Worm (Caenorhabditis elegans) whole organism, L3 larva: ENCODE results near the gene dhs-7.
A peak's percentile ranks its signal among the peaks of the same experiment; 100 is the strongest.

Source experiments
- R02D3.7 ChIP-seq: fragments of 150-350 bp; optimal IDR thresholded peaks from 2 replicates; lab custom pipeline; 2014; ENCODE audit warnings: missing biosample characterization, missing genetic modification characterization
- ZK546.5 ChIP-seq: sonication (generic microtip); optimal IDR thresholded peaks from 2 replicates; lab custom pipeline; 2017; ENCODE audit warnings: missing biosample characterization, missing genetic modification characterization
- aly-2 ChIP-seq: fragments of 150-350 bp; optimal IDR thresholded peaks from 2 replicates; lab custom pipeline; 2014; ENCODE audit warnings: missing biosample characterization, missing genetic modification characterization
- ama-1 ChIP-seq: fragments of 150-350 bp; optimal IDR thresholded peaks from 2 replicates; lab custom pipeline; 2018
- ceh-16 ChIP-seq: sonication (generic microtip); optimal IDR thresholded peaks from 2 replicates; lab custom pipeline; 2017; ENCODE audit warnings: missing biosample characterization, missing genetic modification characterization
- ceh-28 ChIP-seq: fragments of 150-350 bp; optimal IDR thresholded peaks from 2 replicates; lab custom pipeline; 2014; ENCODE audit warnings: missing biosample characterization, missing genetic modification reagents, missing genetic modification characterization
- ceh-82 ChIP-seq: fragments of 150-350 bp; optimal IDR thresholded peaks from 2 replicates; lab custom pipeline; 2014; ENCODE audit warnings: missing biosample characterization, missing genetic modification characterization
- daf-12 ChIP-seq: fragments of 150-350 bp; optimal IDR thresholded peaks from 2 replicates; lab custom pipeline; 2014; ENCODE audit warnings: missing biosample characterization, missing genetic modification reagents, missing genetic modification characterization
- egl-5 ChIP-seq: fragments of 150-350 bp; optimal IDR thresholded peaks from 2 replicates; lab custom pipeline; 2017; ENCODE audit warnings: missing biosample characterization, missing genetic modification reagents, missing genetic modification characterization, inconsistent platforms
- elt-2 ChIP-seq: sonication (generic microtip); optimal IDR thresholded peaks from 2 replicates; lab custom pipeline; 2016; ENCODE audit warnings: missing genetic modification reagents, mild to moderate bottlenecking, missing genetic modification characterization, missing compliant biosample characterization
- elt-3 ChIP-seq, 3 experiments: fragments of 150-350 bp in 1 of 3; sonication (generic microtip) in 2 of 3; optimal IDR thresholded peaks; 2 replicates in 2 of 3; 4 replicates in 1 of 3; lab custom pipeline; 2014 to 2017; ENCODE audit warnings: missing biosample characterization in 3 of 3, missing genetic modification characterization in 3 of 3
- eor-1 ChIP-seq, 2 experiments: fragments of 150-350 bp; optimal IDR thresholded peaks; 2 replicates each; lab custom pipeline; 2014 to 2018; ENCODE audit warnings: missing biosample characterization in 2 of 2, missing genetic modification characterization in 2 of 2
- fkh-10 ChIP-seq: sonication (generic microtip); optimal IDR thresholded peaks from 2 replicates; lab custom pipeline; 2017; ENCODE audit warnings: missing biosample characterization, missing genetic modification reagents, missing genetic modification characterization
- fkh-2 ChIP-seq: fragments of 150-350 bp; optimal IDR thresholded peaks from 2 replicates; lab custom pipeline; 2014; ENCODE audit warnings: missing biosample characterization, missing genetic modification reagents, missing genetic modification characterization
- jun-1 ChIP-seq: fragments of 150-350 bp; optimal IDR thresholded peaks from 2 replicates; lab custom pipeline; 2014; ENCODE audit warnings: missing biosample characterization, missing genetic modification reagents, missing genetic modification characterization
- lin-15B ChIP-seq: fragments of 150-350 bp; optimal IDR thresholded peaks from 2 replicates; lab custom pipeline; 2014; ENCODE audit warnings: missing biosample characterization, missing genetic modification characterization
- lin-39 ChIP-seq: fragments of 150-350 bp; optimal IDR thresholded peaks from 2 replicates; lab custom pipeline; 2018; ENCODE audit warnings: missing biosample characterization, missing genetic modification reagents, missing genetic modification characterization
- lsy-12 ChIP-seq: sonication (generic microtip); optimal IDR thresholded peaks from 2 replicates; lab custom pipeline; 2016; ENCODE audit warnings: mild to moderate bottlenecking, missing genetic modification characterization, missing compliant biosample characterization
- mdl-1 ChIP-seq: fragments of 150-350 bp; optimal IDR thresholded peaks from 2 replicates; lab custom pipeline; 2014; ENCODE audit warnings: missing biosample characterization, missing genetic modification characterization
- nfya-1 ChIP-seq: sonication (generic microtip); optimal IDR thresholded peaks from 2 replicates; lab custom pipeline; 2017; ENCODE audit warnings: missing genetic modification characterization, mild to moderate bottlenecking, missing compliant biosample characterization, antibody characterized with exemption, moderate library complexity; ENCODE audit not compliant: insufficient read depth
- nhr-11 ChIP-seq: fragments of 150-350 bp; optimal IDR thresholded peaks from 2 replicates; lab custom pipeline; 2014; ENCODE audit warnings: missing biosample characterization, missing genetic modification characterization
- nhr-12 ChIP-seq: fragments of 150-350 bp; optimal IDR thresholded peaks from 2 replicates; lab custom pipeline; 2014; ENCODE audit warnings: missing biosample characterization, missing genetic modification characterization
- nhr-23 ChIP-seq: fragments of 150-350 bp; optimal IDR thresholded peaks from 2 replicates; lab custom pipeline; 2014; ENCODE audit warnings: missing biosample characterization, missing genetic modification reagents, missing genetic modification characterization
- nhr-237 ChIP-seq: fragments of 150-350 bp; optimal IDR thresholded peaks from 2 replicates; lab custom pipeline; 2014; ENCODE audit warnings: missing biosample characterization, missing genetic modification characterization
- nhr-25 ChIP-seq: sonication (generic microtip); optimal IDR thresholded peaks from 2 replicates; lab custom pipeline; 2017; ENCODE audit warnings: missing biosample characterization, missing genetic modification characterization
- nhr-43 ChIP-seq: sonication (generic microtip); optimal IDR thresholded peaks from 2 replicates; lab custom pipeline; 2016; ENCODE audit warnings: mild to moderate bottlenecking, missing genetic modification characterization, missing compliant biosample characterization; ENCODE audit not compliant: poor library complexity, severe bottlenecking
- nhr-67 ChIP-seq: fragments of 150-350 bp; optimal IDR thresholded peaks from 2 replicates; lab custom pipeline; 2014; ENCODE audit warnings: missing biosample characterization, missing genetic modification characterization
- pha-4 ChIP-seq: fragments of 150-350 bp; optimal IDR thresholded peaks from 2 replicates; lab custom pipeline; 2014; ENCODE audit warnings: missing biosample characterization, missing genetic modification reagents, missing genetic modification characterization
- pqm-1 ChIP-seq: fragments of 150-350 bp; optimal IDR thresholded peaks from 2 replicates; lab custom pipeline; 2017; ENCODE audit warnings: missing biosample characterization, missing genetic modification characterization, inconsistent platforms
- sea-2 ChIP-seq: fragments of 150-350 bp; sonication (generic microtip); optimal IDR thresholded peaks from 4 replicates; lab custom pipeline; 2014; ENCODE audit warnings: missing biosample characterization, missing genetic modification reagents, missing genetic modification characterization
- snpc-4 ChIP-seq: fragments of 150-350 bp; optimal IDR thresholded peaks from 2 replicates; lab custom pipeline; 2014; ENCODE audit warnings: missing biosample characterization, missing genetic modification characterization
- tbx-2 ChIP-seq: sonication (generic microtip); optimal IDR thresholded peaks from 2 replicates; lab custom pipeline; 2016; ENCODE audit warnings: mild to moderate bottlenecking, missing genetic modification characterization, missing compliant biosample characterization
- unc-62 ChIP-seq: fragments of 150-350 bp; sonication (generic microtip); optimal IDR thresholded peaks from 4 replicates; lab custom pipeline; 2014; ENCODE audit warnings: missing biosample characterization, missing genetic modification reagents, missing genetic modification characterization
- ztf-4 ChIP-seq: fragments of 150-350 bp; optimal IDR thresholded peaks from 2 replicates; lab custom pipeline; 2014; ENCODE audit warnings: missing biosample characterization, missing genetic modification characterization

Gene dhs-7

DNA sequence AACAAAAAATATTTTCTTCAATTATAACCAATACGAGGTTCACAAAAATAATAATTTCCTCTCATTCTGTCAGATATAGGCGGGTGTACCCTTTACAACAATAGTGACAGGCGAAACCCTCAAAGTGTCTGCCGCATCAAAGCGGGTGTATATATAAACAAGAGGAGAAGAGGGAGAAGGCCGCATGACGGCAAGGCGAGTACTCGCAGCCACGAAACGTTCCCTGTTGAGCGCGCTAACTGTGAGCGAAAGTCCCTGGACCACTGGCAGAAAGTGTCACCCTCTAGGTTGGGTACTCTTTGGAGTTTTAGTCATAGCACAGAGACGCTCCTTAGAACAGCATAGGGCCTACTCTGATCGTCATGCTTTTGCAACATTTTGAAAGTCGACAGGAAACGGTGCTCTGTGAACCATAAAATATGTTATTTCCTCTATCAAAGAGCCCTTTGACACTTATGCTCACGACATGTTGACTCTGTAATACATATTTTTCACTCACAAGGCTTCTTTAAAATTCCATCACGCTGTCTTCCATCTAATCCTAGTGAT, 8.1 kb downstream of the dhs-7 start, which contains the start of gene pcrg-1:
pcrg-1 (plus strand) TSS at position 499 of the 549 bp plus-strand sequence.
- peak; percentile 66 for TF ChIP-seq lin-39 (tag; lab: Kevin White, UChicago)
- no peak for TF ChIP-seq pqm-1
- peak; percentile 83 for TF ChIP-seq nhr-25
- TF ChIP-seq ceh-82 (tag; lab: Kevin White, UChicago), result peak; percentile 33
- peak; percentile 34 for TF ChIP-seq nhr-23 (tag; lab: Kevin White, UChicago)
- peak; percentile 24 for TF ChIP-seq sea-2 (GFP tag; lab: Kevin White, UChicago)
- no peak for TF ChIP-seq egl-5 (tag; lab: Kevin White, UChicago)
- TF ChIP-seq ZK546.5 (tag; lab: Kevin White, UChicago), result no peak
- TF ChIP-seq R02D3.7 (tag; lab: Kevin White, UChicago), result peak; percentile 56
- peak; percentile 78 for TF ChIP-seq nhr-43 (tag; lab: Kevin White, UChicago)
- no peak for TF ChIP-seq ceh-28 (tag; lab: Kevin White, UChicago)
- TF ChIP-seq eor-1 (tag; optimal IDR thresholded peaks at IDR 0.05; lab: Kevin White, UChicago), result no peak
- TF ChIP-seq elt-2 (tag; lab: Kevin White, UChicago), result peak; percentile 41
- peak; percentile 76 for TF ChIP-seq lsy-12 (tag; lab: Kevin White, UChicago)
- peak; percentile 67 for TF ChIP-seq nfya-1 (tag; lab: Kevin White, UChicago)
- peak; percentile 78 for TF ChIP-seq tbx-2
- TF ChIP-seq ztf-4, result no peak
- TF ChIP-seq snpc-4 (tag; lab: Kevin White, UChicago), result peak; percentile 99
- peak in 1 of 3 experiments; percentile 42 for TF ChIP-seq elt-3 (tag; optimal IDR thresholded peaks at IDR 0.05; lab: Kevin White, UChicago)
- TF ChIP-seq ama-1 (lab: Kevin White, UChicago), result no peak
- TF ChIP-seq pha-4 (tag; lab: Kevin White, UChicago), result peak; percentile 46
- no peak for TF ChIP-seq mdl-1 (tag; lab: Kevin White, UChicago)
- no peak for TF ChIP-seq jun-1 (tag; lab: Kevin White, UChicago)
- TF ChIP-seq, all 47 proteins: peak for 14

DNA sequence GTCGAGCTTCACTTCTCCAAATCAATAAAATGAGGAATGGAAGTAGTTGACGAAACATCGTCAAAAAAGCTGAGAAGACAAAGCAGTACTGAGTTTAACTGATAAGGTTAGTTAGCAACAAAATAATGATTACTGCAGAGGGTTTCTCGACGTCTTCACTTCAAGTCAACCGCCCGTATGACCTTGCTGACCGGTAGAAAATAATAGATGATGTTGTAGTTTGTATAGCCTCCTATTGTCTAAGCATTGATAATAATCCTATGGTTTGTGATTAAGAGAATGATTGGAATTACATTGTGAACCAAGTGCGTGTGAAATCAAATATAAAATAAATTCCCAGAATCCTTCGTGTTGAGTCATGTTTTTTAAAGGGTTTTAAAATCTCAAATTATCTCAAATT, 9.0 kb downstream of the dhs-7 start, which contains the start of gene E04F6.6:
E04F6.6 (minus strand) TSS at position 258 of the 400 bp plus-strand sequence.
- TF ChIP-seq nhr-25 (peak; percentile 16), aly-2 (tag; lab: Kevin White, UChicago) (no peak)

DNA sequence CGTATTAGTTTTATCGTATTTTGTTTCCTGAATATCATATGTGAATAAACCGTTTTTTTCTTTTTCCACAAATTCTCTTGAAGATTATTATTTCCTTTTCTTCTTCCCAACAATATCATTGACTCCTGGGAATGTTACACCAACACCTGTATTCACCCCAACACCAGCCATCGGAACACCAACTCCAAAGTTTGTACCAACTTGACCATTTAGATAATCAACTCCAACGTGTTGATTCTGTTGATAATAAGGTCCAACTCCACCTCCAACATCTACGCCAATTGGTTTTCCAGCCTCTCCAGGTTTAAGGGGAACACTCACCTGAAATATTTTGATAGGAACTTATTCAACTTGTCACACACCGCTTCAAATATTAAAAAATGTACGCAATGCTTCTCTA, 10.8 kb downstream of the dhs-7 start:
- TF ChIP-seq lin-15B, result no peak
- TF ChIP-seq elt-2 (tag; lab: Kevin White, UChicago), result peak; percentile 8
- no peak for TF ChIP-seq ceh-82 (tag; lab: Kevin White, UChicago)
- no peak for TF ChIP-seq fkh-10
- TF ChIP-seq pqm-1, result peak; percentile 8
- no peak for TF ChIP-seq unc-62 (GFP tag; lab: Kevin White, UChicago)
- TF ChIP-seq nhr-12, result no peak
- TF ChIP-seq nhr-11 (tag; lab: Kevin White, UChicago), result no peak
- no peak for TF ChIP-seq nhr-237 (tag; lab: Kevin White, UChicago)
- TF ChIP-seq nhr-67 (tag; lab: Kevin White, UChicago), result no peak
- TF ChIP-seq fkh-2 (tag; lab: Kevin White, UChicago), result no peak
- TF ChIP-seq nfya-1 (tag; lab: Kevin White, UChicago), result no peak
- no peak for TF ChIP-seq eor-1 (tag; optimal IDR thresholded peaks at IDR 0.05; lab: Kevin White, UChicago)

DNA sequence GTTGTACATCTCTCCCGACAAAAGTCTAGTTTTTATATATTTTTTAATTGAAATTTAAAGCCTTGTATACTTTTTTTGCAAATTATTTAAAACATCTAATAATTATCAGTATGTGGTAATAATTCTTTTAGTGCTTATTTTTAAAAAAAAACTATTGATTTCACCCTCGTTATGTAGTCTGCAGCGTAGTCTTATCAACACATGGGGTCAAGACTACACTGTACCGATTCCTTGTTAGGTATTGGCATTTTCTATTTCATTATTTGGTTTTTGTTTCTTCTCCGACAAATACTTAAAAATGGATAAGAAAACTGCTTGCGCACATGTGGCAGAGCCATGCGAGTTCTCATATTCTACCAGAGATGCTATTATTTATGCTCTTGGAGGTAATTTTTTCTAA, 12.2 kb downstream of the dhs-7 start, which contains the start of gene maoc-1:
maoc-1 (plus strand) TSS at position 237 of the 400 bp plus-strand sequence.
- TF ChIP-seq daf-12 (tag; lab: Kevin White, UChicago) (no peak), pha-4 (tag; lab: Kevin White, UChicago) (peak; percentile 41), elt-2 (tag; lab: Kevin White, UChicago) (peak; percentile 69), tbx-2 (no peak), ceh-16 (tag; lab: Kevin White, UChicago) (no peak), pqm-1 (peak; percentile 74)
